Worm (Caenorhabditis elegans): ENCODE measurements around the gene C04B4.4.
"Not testable (repeated sequence)": the region's sequence is repeated elsewhere in the genome, so short reads cannot be mapped to it uniquely, and the experiment has no call there.

DNA sequence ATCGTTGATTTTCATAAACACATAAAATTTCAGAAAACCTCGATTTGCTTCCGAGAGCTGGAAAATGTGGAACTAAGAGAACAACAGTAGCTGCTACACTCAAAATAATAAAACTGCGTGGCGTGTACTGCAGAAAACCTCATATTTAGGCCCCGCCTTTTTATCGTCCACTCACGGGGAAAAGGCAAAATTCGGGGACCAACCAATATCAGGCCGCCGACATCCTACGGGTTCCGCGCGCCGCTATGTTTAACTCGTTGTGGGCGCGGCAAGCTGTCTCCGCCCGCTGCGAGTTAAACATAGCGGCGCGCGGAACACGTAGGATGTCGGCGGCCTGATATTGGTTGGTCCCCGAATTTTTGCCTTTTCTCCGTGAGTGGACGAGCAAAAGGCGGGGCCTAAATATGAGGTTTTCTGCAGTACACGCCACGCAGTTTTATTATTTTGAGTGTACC, 17.4 kb downstream of the C04B4.4 start, which contains the start of gene F17A2.16:
- TF ChIP-seq ama-1 (optimal IDR thresholded peaks at IDR 0.05); hmg-4 (GFP tag; optimal IDR thresholded peaks at IDR 0.05); pes-1 (GFP tag; IDR thresholded peaks at IDR 0.05); B0310.2 (tag; optimal IDR thresholded peaks at IDR 0.05); tbx-37 (GFP tag; conservative IDR thresholded peaks at IDR 0.05); F13C5.2 (tag; optimal IDR thresholded peaks at IDR 0.05); flt-1 (GFP tag; IDR thresholded peaks at IDR 0.05); scrt-1 (GFP tag; IDR thresholded peaks at IDR 0.05); hmbx-1 (tag; optimal IDR thresholded peaks at IDR 0.05); tbx-11 (GFP tag; IDR thresholded peaks at IDR 0.05); ceh-13 (GFP tag; optimal IDR thresholded peaks at IDR 0.05): not testable (repeated sequence)
